Fruit fly (Drosophila melanogaster): ENCODE results near the gene Naa20B.
"Not testable (repeated sequence)": the region's sequence is repeated elsewhere in the genome, so short reads cannot be mapped to it uniquely, and the experiment has no call there.

Naa20B gene

dm6 chr2L:13215640-13216129 lies 41.6 kb upstream of the Naa20B start (continued):
- TF ChIP-seq Adf1 (GFP tag; IDR thresholded peaks at IDR 0.05), result peak; percentile 26; the same call in 1 of the 2 replicates
- TF ChIP-seq jigr1 (GFP tag; IDR thresholded peaks at IDR 0.05), result 0 out of 3 replicates have a peak, but pooled peaks have one; percentile 14
- peak; percentile 84 for TF ChIP-seq gro (GFP tag; optimal IDR thresholded peaks at IDR 0.05)
- peak; percentile 61 for TF ChIP-seq CG4854 (GFP tag; optimal IDR thresholded peaks at IDR 0.05)
- peak; percentile 90 for TF ChIP-seq CG13894 (tag; optimal IDR thresholded peaks at IDR 0.05)
- peak; percentile 58; the same call in 1 of the 2 replicates for TF ChIP-seq peb (GFP tag; IDR thresholded peaks at IDR 0.05)
- TF ChIP-seq CG7786 (GFP tag; optimal IDR thresholded peaks at IDR 0.05), result peak; percentile 47
- TF ChIP-seq Scr (GFP tag; IDR thresholded peaks at IDR 0.05; ENCODE audit: partially characterized antibody), result peak; percentile 47
- TF ChIP-seq sens (GFP tag), result peak; percentile 93
- peak; percentile 65; the same call in 2 of the 3 replicates for TF ChIP-seq ken (GFP tag; IDR thresholded peaks at IDR 0.05)
- TF ChIP-seq sens-2 (GFP tag; IDR thresholded peaks at IDR 0.05), result 0 out of 2 replicates have a peak, but pooled peaks have one; percentile 41
- TF ChIP-seq CG33213 (GFP tag; optimal IDR thresholded peaks at IDR 0.05), result peak; percentile 81
- not testable (repeated sequence) for TF ChIP-seq pan (optimal IDR thresholded peaks at IDR 0.05)
- TF ChIP-seq pan (GFP tag; optimal IDR thresholded peaks at IDR 0.05 in 1 of 2, IDR thresholded peaks at IDR 0.05 in 1 of 2), result peak in 1 of 2 experiments; percentile 73
- TF ChIP-seq tx (GFP tag; optimal IDR thresholded peaks at IDR 0.05), result peak; percentile 51
- TF ChIP-seq CG13624 (GFP tag; optimal IDR thresholded peaks at IDR 0.05), result peak; percentile 71
- TF ChIP-seq Ets97D (GFP tag; optimal IDR thresholded peaks at IDR 0.05), result peak; percentile 33
- peak; percentile 33; the same call in 1 of the 2 replicates for TF ChIP-seq inv (GFP tag; IDR thresholded peaks at IDR 0.05; ENCODE audit: partially characterized antibody)
- TF ChIP-seq CG18476 (GFP tag; optimal IDR thresholded peaks at IDR 0.05), result peak; percentile 69
- TF ChIP-seq ssp (GFP tag; IDR thresholded peaks at IDR 0.05), result peak; percentile 29; the same call in 1 of the 2 replicates
- peak; percentile 44; the same call in 1 of the 2 replicates for TF ChIP-seq CG10366 (GFP tag; IDR thresholded peaks at IDR 0.05)
- peak; percentile 7 for TF ChIP-seq CG10267 (tag; optimal IDR thresholded peaks at IDR 0.05)
- peak; percentile 41 for TF ChIP-seq CG8944 (GFP tag; optimal IDR thresholded peaks at IDR 0.05)
- peak; percentile 70 for TF ChIP-seq CG12769 (tag; optimal IDR thresholded peaks at IDR 0.05)
- TF ChIP-seq CG1792 (GFP tag; optimal IDR thresholded peaks at IDR 0.05), result peak; percentile 58
- TF ChIP-seq zen (tag; optimal IDR thresholded peaks at IDR 0.05), result peak; percentile 59
- peak; percentile 24; the same call in 1 of the 2 replicates for TF ChIP-seq gsb (GFP tag; IDR thresholded peaks at IDR 0.05)
- peak; percentile 28 for TF ChIP-seq Dip3 (GFP tag; optimal IDR thresholded peaks at IDR 0.05)
- TF ChIP-seq CG17359 (tag; optimal IDR thresholded peaks at IDR 0.05), result peak; percentile 83
- TF ChIP-seq Hsf (GFP tag; optimal IDR thresholded peaks at IDR 0.05), result peak; percentile 44
- peak; percentile 40; the same call in 1 of the 2 replicates for TF ChIP-seq E2f2 (GFP tag; IDR thresholded peaks at IDR 0.05)
- TF ChIP-seq CG1024 (GFP tag; IDR thresholded peaks at IDR 0.05), result peak; percentile 50; the same call in 1 of the 2 replicates

dm6 chr2L:13219281-13220092 lies 37.8 kb upstream of the Naa20B start, which contains the start of the genes CG9426 and mRF1:
CG9426 (minus strand) TSS chr2L:13219923.
mRF1 (plus strand) TSS chr2L:13219979.
- TF ChIP-seq pum (GFP tag; optimal IDR thresholded peaks at IDR 0.05) (no peak), CG1603 (tag; optimal IDR thresholded peaks at IDR 0.05) (peak; percentile 54), Deaf1 (tag; optimal IDR thresholded peaks at IDR 0.05) (no peak), CG10654 (GFP tag; optimal IDR thresholded peaks at IDR 0.05) (no peak), CG4730 (GFP tag; IDR thresholded peaks at IDR 0.05) (no peak), bigmax (GFP tag; optimal IDR thresholded peaks at IDR 0.05) (no peak), otp (GFP tag; IDR thresholded peaks at IDR 0.05) (no peak), CG31365 (tag; optimal IDR thresholded peaks at IDR 0.05) (no peak), Ets97D (GFP tag; optimal IDR thresholded peaks at IDR 0.05) (peak; percentile 63), ash1 (GFP tag; optimal IDR thresholded peaks at IDR 0.05) (no peak), cas (GFP tag; IDR thresholded peaks at IDR 0.05) (no peak), CG18011 (GFP tag; optimal IDR thresholded peaks at IDR 0.05) (peak; percentile 13), Dfd (GFP tag; optimal IDR thresholded peaks at IDR 0.05) (no peak), tup (GFP tag; optimal IDR thresholded peaks at IDR 0.05) (no peak), ac (GFP tag; optimal IDR thresholded peaks at IDR 0.05) (no peak), abd-A (tag; optimal IDR thresholded peaks at IDR 0.05) (no peak), CG13123 (GFP tag; optimal IDR thresholded peaks at IDR 0.05) (no peak), CG9215 (GFP tag; IDR thresholded peaks at IDR 0.05) (no peak), pfk (GFP tag; optimal IDR thresholded peaks at IDR 0.05) (no peak)

Data from whole organism, embryonic.